Fruit fly (Drosophila melanogaster): ENCODE results near the gene CG1737.

The CG1737 gene

DNA sequence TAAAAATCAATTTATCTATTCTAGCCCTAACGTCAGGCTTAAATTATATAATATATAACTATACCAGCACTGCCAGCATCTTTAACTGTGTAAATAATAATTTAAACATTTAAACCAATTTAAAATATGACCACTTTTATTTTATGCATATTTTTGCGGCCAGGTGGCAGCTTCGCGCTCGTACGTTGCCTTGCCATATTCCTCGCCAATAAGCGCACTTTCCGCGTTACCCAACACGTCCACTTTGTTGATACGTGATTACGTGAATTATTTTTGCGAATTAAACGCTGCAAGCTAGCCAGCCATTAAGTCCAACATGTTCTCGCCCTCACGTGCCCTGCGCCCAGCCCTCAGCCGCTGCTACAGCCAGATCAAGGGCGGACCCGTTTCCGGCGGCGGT is 628 bp upstream of the CG1737 start, which contains the start of gene NdufV3:
NdufV3 (plus strand) TSS at position 219 of the 400 bp plus-strand sequence.
- TF ChIP-seq cic (GFP tag; optimal IDR thresholded peaks at IDR 0.05): no peak
- TF ChIP-seq Crg-1 (GFP tag; optimal IDR thresholded peaks at IDR 0.05): peak; percentile 59
- peak; percentile 75 for TF ChIP-seq Mnt (GFP tag; optimal IDR thresholded peaks at IDR 0.05)
- TF ChIP-seq toe (GFP tag; optimal IDR thresholded peaks at IDR 0.05): peak; percentile 37
- TF ChIP-seq bab1 (GFP tag; optimal IDR thresholded peaks at IDR 0.05): peak; percentile 43
- TF ChIP-seq CG1620 (GFP tag; optimal IDR thresholded peaks at IDR 0.05): peak; percentile 61
- peak; percentile 69 for TF ChIP-seq CG7101 (tag; optimal IDR thresholded peaks at IDR 0.05)
- TF ChIP-seq CG33017 (tag; optimal IDR thresholded peaks at IDR 0.05): no peak
- TF ChIP-seq Hr96 (GFP tag; optimal IDR thresholded peaks at IDR 0.05): no peak
- TF ChIP-seq CG5204 (GFP tag; optimal IDR thresholded peaks at IDR 0.05): peak; percentile 2
- peak; percentile 66 for TF ChIP-seq CG14711 (tag; optimal IDR thresholded peaks at IDR 0.05)

- no peak for TF ChIP-seq cnc (optimal IDR thresholded peaks at IDR 0.05)
- peak; percentile 81 for TF ChIP-seq pad (GFP tag; optimal IDR thresholded peaks at IDR 0.05)
- TF ChIP-seq CG1620 (GFP tag; optimal IDR thresholded peaks at IDR 0.05): peak; percentile 92
- TF ChIP-seq bab1 (GFP tag; optimal IDR thresholded peaks at IDR 0.05): peak; percentile 98
- peak; percentile 96 for TF ChIP-seq CG12768 (GFP tag; optimal IDR thresholded peaks at IDR 0.05)
- peak; percentile 83 for TF ChIP-seq CG5204 (GFP tag; optimal IDR thresholded peaks at IDR 0.05)
- TF ChIP-seq Mnt (GFP tag; optimal IDR thresholded peaks at IDR 0.05): peak; percentile 85
- TF ChIP-seq CG11617 (GFP tag; optimal IDR thresholded peaks at IDR 0.05): peak; percentile 85
- TF ChIP-seq toe (GFP tag; optimal IDR thresholded peaks at IDR 0.05): peak; percentile 92
- TF ChIP-seq CG7101 (tag; optimal IDR thresholded peaks at IDR 0.05): peak; percentile 95
- TF ChIP-seq ovo (GFP tag; optimal IDR thresholded peaks at IDR 0.05): peak; percentile 42
- peak; percentile 92 for TF ChIP-seq CG33017 (tag; optimal IDR thresholded peaks at IDR 0.05)
- TF ChIP-seq Clk (GFP tag; optimal IDR thresholded peaks at IDR 0.05): peak; percentile 89
- TF ChIP-seq Hr96 (GFP tag; optimal IDR thresholded peaks at IDR 0.05): no peak
- TF ChIP-seq kay (GFP tag; ENCODE audit: borderline replicate concordance): no peak
- peak; percentile 94 for TF ChIP-seq CG7045 (GFP tag; optimal IDR thresholded peaks at IDR 0.05)
- peak; percentile 69 for TF ChIP-seq tj (GFP tag; optimal IDR thresholded peaks at IDR 0.05)
- peak; percentile 91 for TF ChIP-seq CG14711 (tag; optimal IDR thresholded peaks at IDR 0.05)
- TF ChIP-seq cic (GFP tag; optimal IDR thresholded peaks at IDR 0.05): peak; percentile 74
- peak; percentile 91 for TF ChIP-seq Crg-1 (GFP tag; optimal IDR thresholded peaks at IDR 0.05)
These were observed 943 bp downstream of the CG1737 start for dm6 chrX:11351351-11351750.

DNA sequence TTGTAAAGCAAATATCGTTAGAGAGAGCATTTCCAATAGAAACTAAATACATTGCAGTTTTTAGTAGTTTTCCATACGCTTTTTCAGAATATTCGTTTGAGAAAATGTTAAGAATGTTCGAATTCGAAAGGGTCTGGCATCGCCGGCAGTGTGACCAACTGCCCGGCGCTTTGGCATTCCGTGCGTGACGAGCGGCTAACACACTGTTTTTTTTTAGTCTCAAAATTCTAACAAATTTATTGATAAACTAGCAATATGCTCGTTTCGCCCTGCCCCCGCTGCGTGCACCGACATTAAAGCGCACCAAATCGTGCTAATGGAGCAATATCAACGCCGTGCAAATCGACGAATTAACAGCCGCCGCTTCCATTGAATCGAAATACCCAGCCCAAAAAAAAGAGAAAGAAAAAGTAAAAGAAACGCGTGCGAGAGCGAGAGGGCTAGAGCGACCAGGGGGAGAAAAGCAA is 5.3 kb downstream of the CG1737 start, which contains the start of gene dsh:
dsh (plus strand) TSS at position 174 of the 467 bp plus-strand sequence.
- TF ChIP-seq CG33017 (tag; optimal IDR thresholded peaks at IDR 0.05) (no peak), pad (GFP tag; optimal IDR thresholded peaks at IDR 0.05) (peak; percentile 5), ovo (GFP tag; optimal IDR thresholded peaks at IDR 0.05) (no peak), cnc (optimal IDR thresholded peaks at IDR 0.05) (no peak), bab1 (GFP tag; optimal IDR thresholded peaks at IDR 0.05) (peak; percentile 62), CG5204 (GFP tag; optimal IDR thresholded peaks at IDR 0.05) (no peak), Hr96 (GFP tag; optimal IDR thresholded peaks at IDR 0.05) (no peak), CG12768 (GFP tag; optimal IDR thresholded peaks at IDR 0.05) (no peak), Mnt (GFP tag; optimal IDR thresholded peaks at IDR 0.05) (peak; percentile 43), kay (GFP tag; ENCODE audit: borderline replicate concordance) (no peak), CG7045 (GFP tag; optimal IDR thresholded peaks at IDR 0.05) (no peak), CG14711 (tag; optimal IDR thresholded peaks at IDR 0.05) (peak; percentile 39), Crg-1 (GFP tag; optimal IDR thresholded peaks at IDR 0.05) (peak; percentile 7), cic (GFP tag; optimal IDR thresholded peaks at IDR 0.05) (no peak), tj (GFP tag; optimal IDR thresholded peaks at IDR 0.05) (no peak), toe (GFP tag; optimal IDR thresholded peaks at IDR 0.05) (no peak), Clk (GFP tag; optimal IDR thresholded peaks at IDR 0.05) (no peak), CG1620 (GFP tag; optimal IDR thresholded peaks at IDR 0.05) (no peak), CG11617 (GFP tag; optimal IDR thresholded peaks at IDR 0.05) (peak; percentile 29), CG7101 (tag; optimal IDR thresholded peaks at IDR 0.05) (peak; percentile 35)

- TF ChIP-seq CG1620 (GFP tag; optimal IDR thresholded peaks at IDR 0.05) (no peak), pad (GFP tag; optimal IDR thresholded peaks at IDR 0.05) (no peak), CG11617 (GFP tag; optimal IDR thresholded peaks at IDR 0.05) (no peak), CG12768 (GFP tag; optimal IDR thresholded peaks at IDR 0.05) (no peak)
These were observed 6.2 kb downstream of the CG1737 start for dm6 chrX:11356648-11357047.

- no peak for TF ChIP-seq toe (GFP tag; optimal IDR thresholded peaks at IDR 0.05)
- no peak for TF ChIP-seq CG33017 (tag; optimal IDR thresholded peaks at IDR 0.05)
- peak; percentile 31 for TF ChIP-seq pad (GFP tag; optimal IDR thresholded peaks at IDR 0.05)
- TF ChIP-seq CG14711 (tag; optimal IDR thresholded peaks at IDR 0.05): no peak
- peak; percentile 33 for TF ChIP-seq Crg-1 (GFP tag; optimal IDR thresholded peaks at IDR 0.05)
- peak; percentile 15 for TF ChIP-seq CG1620 (GFP tag; optimal IDR thresholded peaks at IDR 0.05)
- TF ChIP-seq CG11617 (GFP tag; optimal IDR thresholded peaks at IDR 0.05): no peak
- TF ChIP-seq bab1 (GFP tag; optimal IDR thresholded peaks at IDR 0.05): peak; percentile 81
- TF ChIP-seq Mnt (GFP tag; optimal IDR thresholded peaks at IDR 0.05): peak; percentile 24
- TF ChIP-seq kay (GFP tag; ENCODE audit: borderline replicate concordance): no peak
- TF ChIP-seq Clk (GFP tag; optimal IDR thresholded peaks at IDR 0.05): no peak
- TF ChIP-seq ovo (GFP tag; optimal IDR thresholded peaks at IDR 0.05): no peak
- no peak for TF ChIP-seq CG7045 (GFP tag; optimal IDR thresholded peaks at IDR 0.05)
- no peak for TF ChIP-seq CG12768 (GFP tag; optimal IDR thresholded peaks at IDR 0.05)
- TF ChIP-seq cic (GFP tag; optimal IDR thresholded peaks at IDR 0.05): peak; percentile 1
- TF ChIP-seq CG7101 (tag; optimal IDR thresholded peaks at IDR 0.05): peak; percentile 43
- TF ChIP-seq Hr96 (GFP tag; optimal IDR thresholded peaks at IDR 0.05): no peak
- no peak for TF ChIP-seq CG5204 (GFP tag; optimal IDR thresholded peaks at IDR 0.05)
- no peak for TF ChIP-seq cnc (optimal IDR thresholded peaks at IDR 0.05)
- no peak for TF ChIP-seq tj (GFP tag; optimal IDR thresholded peaks at IDR 0.05)
These were observed 8.7 kb downstream of the CG1737 start, which contains the start of gene Pa1 for dm6 chrX:11359081-11359481. Gene Pa1, plus strand, starts transcription at chrX:11359236.

Measured in whole organism, adult.